Comparison of ENCODE assay signal across 3 fruit fly cellular contexts in genomic region chr3R:9874118-9874808, dm6.
TF ChIP-seq lines count a peak whose summit lies in the region.

Gene CG46467, plus strand, starts transcription at chr3R:9874681.
Gene Glut4EF, plus strand, starts transcription at chr3R:9874681.

TF ChIP-seq in whole organism, embryonic, 481 proteins besides CTCF, POLR2A, EP300 and RAD21 (continued from another document and continues in another):
- TF ChIP-seq sc (optimal IDR thresholded peaks at IDR 0.05; lab: Kevin White, UChicago) = no peak
- TF ChIP-seq sc (GFP tag; optimal IDR thresholded peaks at IDR 0.05; lab: Kevin White, UChicago) = no peak
- no peak for TF ChIP-seq CG11695 (GFP tag; IDR thresholded peaks at IDR 0.05; lab: Robert Waterston, UW)
- TF ChIP-seq salm (tag; optimal IDR thresholded peaks at IDR 0.05; lab: Kevin White, UChicago) = peak; percentile 12
- TF ChIP-seq CG6854 (GFP tag; optimal IDR thresholded peaks at IDR 0.05; lab: Kevin White, UChicago) = no peak
- TF ChIP-seq gfzf (GFP tag; optimal IDR thresholded peaks at IDR 0.05; lab: Kevin White, UChicago) = no peak
- no peak for TF ChIP-seq CG9215 (GFP tag; IDR thresholded peaks at IDR 0.05; lab: Robert Waterston, UW)
- TF ChIP-seq CG15269 (tag; optimal IDR thresholded peaks at IDR 0.05; lab: Kevin White, UChicago) = no peak
- TF ChIP-seq Vsx1 (GFP tag; optimal IDR thresholded peaks at IDR 0.05; lab: Kevin White, UChicago) = no peak
- TF ChIP-seq CG15479 (GFP tag; optimal IDR thresholded peaks at IDR 0.05; lab: Kevin White, UChicago) = no peak
- 0 out of 2 replicates have a peak, but pooled peaks have one; percentile 8 for TF ChIP-seq Awh (GFP tag; IDR thresholded peaks at IDR 0.05; lab: Robert Waterston, UW)
- TF ChIP-seq Jarid2 (GFP tag; optimal IDR thresholded peaks at IDR 0.05; lab: Kevin White, UChicago) = peak; percentile 98
- no peak for TF ChIP-seq CG14667 (GFP tag; IDR thresholded peaks at IDR 0.05; lab: Robert Waterston, UW)
- no peak for TF ChIP-seq CG3065 (GFP tag; optimal IDR thresholded peaks at IDR 0.05; lab: Kevin White, UChicago)
- TF ChIP-seq Eip74EF (GFP tag; optimal IDR thresholded peaks at IDR 0.05; lab: Kevin White, UChicago) = no peak
- TF ChIP-seq Aef1 (GFP tag; IDR thresholded peaks at IDR 0.05; lab: Robert Waterston, UW) = no peak
- no peak for TF ChIP-seq CG11247 (GFP tag; IDR thresholded peaks at IDR 0.05; lab: Robert Waterston, UW)
- no peak for TF ChIP-seq CG16815 (GFP tag; optimal IDR thresholded peaks at IDR 0.05; lab: Kevin White, UChicago)
- TF ChIP-seq pnt (GFP tag; optimal IDR thresholded peaks at IDR 0.05; lab: Kevin White, UChicago) = no peak
- TF ChIP-seq pb (GFP tag; optimal IDR thresholded peaks at IDR 0.05; lab: Kevin White, UChicago) = no peak
- peak; percentile 82 for TF ChIP-seq kni (GFP tag; optimal IDR thresholded peaks at IDR 0.05; lab: Kevin White, UChicago)
- TF ChIP-seq Elba2 (GFP tag; optimal IDR thresholded peaks at IDR 0.05; lab: Kevin White, UChicago) = peak; percentile 31
- TF ChIP-seq CG33213 (GFP tag; optimal IDR thresholded peaks at IDR 0.05; lab: Kevin White, UChicago) = no peak
- TF ChIP-seq CG11723 (GFP tag; optimal IDR thresholded peaks at IDR 0.05; lab: Kevin White, UChicago) = no peak
- TF ChIP-seq CG9609 (GFP tag; optimal IDR thresholded peaks at IDR 0.05; lab: Kevin White, UChicago) = no peak
- TF ChIP-seq Nf-YC (tag; optimal IDR thresholded peaks at IDR 0.05; lab: Kevin White, UChicago) = peak; percentile 41
- TF ChIP-seq CHES-1-like (GFP tag; optimal IDR thresholded peaks at IDR 0.05; lab: Kevin White, UChicago) = peak; percentile 50
- peak; percentile 19; the same call in 1 of the 3 replicates for TF ChIP-seq CG34224 (GFP tag; IDR thresholded peaks at IDR 0.05; lab: Robert Waterston, UW; ENCODE audit: partially characterized antibody)
- TF ChIP-seq grau (tag; optimal IDR thresholded peaks at IDR 0.05; lab: Kevin White, UChicago) = no peak
- TF ChIP-seq sr (GFP tag; IDR thresholded peaks at IDR 0.05; lab: Robert Waterston, UW) = no peak
- TF ChIP-seq fd102C (GFP tag; optimal IDR thresholded peaks at IDR 0.05; lab: Kevin White, UChicago) = no peak
- TF ChIP-seq CG32532 (GFP tag; IDR thresholded peaks at IDR 0.05; lab: Robert Waterston, UW) = no peak
- no peak for TF ChIP-seq repo (GFP tag; optimal IDR thresholded peaks at IDR 0.05; lab: Kevin White, UChicago)
- peak; percentile 83 for TF ChIP-seq abd-A (tag; optimal IDR thresholded peaks at IDR 0.05; lab: Kevin White, UChicago)
- TF ChIP-seq CG18599 (GFP tag; optimal IDR thresholded peaks at IDR 0.05; lab: Kevin White, UChicago) = peak; percentile 30
- no peak for TF ChIP-seq oc (tag; optimal IDR thresholded peaks at IDR 0.05; lab: Kevin White, UChicago)
- TF ChIP-seq trh (GFP tag; optimal IDR thresholded peaks at IDR 0.05; lab: Kevin White, UChicago) = no peak
- TF ChIP-seq pros (GFP tag; optimal IDR thresholded peaks at IDR 0.05; lab: Kevin White, UChicago) = peak; percentile 46
- no peak for TF ChIP-seq CG15696 (tag; optimal IDR thresholded peaks at IDR 0.05; lab: Kevin White, UChicago)
- TF ChIP-seq CoRest (tag; optimal IDR thresholded peaks at IDR 0.05; lab: Kevin White, UChicago) = no peak
- TF ChIP-seq CG13624 (GFP tag; optimal IDR thresholded peaks at IDR 0.05; lab: Kevin White, UChicago) = peak; percentile 83
- TF ChIP-seq lab (GFP tag; optimal IDR thresholded peaks at IDR 0.05; lab: Kevin White, UChicago) = peak; percentile 52
- TF ChIP-seq cad (GFP tag; optimal IDR thresholded peaks at IDR 0.05; lab: Kevin White, UChicago) = no peak
- no peak for TF ChIP-seq NK7.1 (GFP tag; optimal IDR thresholded peaks at IDR 0.05; lab: Kevin White, UChicago)
- peak; percentile 48 for TF ChIP-seq CG12071 (GFP tag; optimal IDR thresholded peaks at IDR 0.05; lab: Kevin White, UChicago)
- no peak for TF ChIP-seq phol (tag; optimal IDR thresholded peaks at IDR 0.05; lab: Kevin White, UChicago)

TF ChIP-seq in whole organism, prepupa, 60 proteins besides CTCF, POLR2A, EP300 and RAD21 (continued from another document):
- TF ChIP-seq CG6163 (GFP tag; IDR thresholded peaks at IDR 0.05; lab: Robert Waterston, UW) = peak; percentile 39; the same call in 1 of the 3 replicates
- no peak for TF ChIP-seq CG8632 (GFP tag; optimal IDR thresholded peaks at IDR 0.05; lab: Kevin White, UChicago)

TF ChIP-seq in whole organism, wandering third instar larva, 38 proteins besides CTCF, POLR2A, EP300 and RAD21 (continued from another document):
- TF ChIP-seq dsf (GFP tag; optimal IDR thresholded peaks at IDR 0.05; lab: Kevin White, UChicago; ENCODE audit: borderline replicate concordance) (no peak), GATAd (GFP tag; optimal IDR thresholded peaks at IDR 0.05; lab: Kevin White, UChicago) (no peak), sage (GFP tag; optimal IDR thresholded peaks at IDR 0.05; lab: Kevin White, UChicago) (no peak), Myc (optimal IDR thresholded peaks at IDR 0.05; lab: Kevin White, UChicago) (no peak), dl (GFP tag; optimal IDR thresholded peaks at IDR 0.05; lab: Kevin White, UChicago; ENCODE audit: insufficient read depth in 1 of 2, partially characterized antibody in 2 of 2) (peak; percentile 73 to 82), CrebA (GFP tag; optimal IDR thresholded peaks at IDR 0.05; lab: Kevin White, UChicago; ENCODE audit: borderline replicate concordance) (no peak), sv (GFP tag; optimal IDR thresholded peaks at IDR 0.05; lab: Kevin White, UChicago) (no peak), foxo (GFP tag; optimal IDR thresholded peaks at IDR 0.05; lab: Kevin White, UChicago) (peak in 1 of 2 experiments; percentile 13), lola (GFP tag; optimal IDR thresholded peaks at IDR 0.05; lab: Kevin White, UChicago) (no peak)
